Worm (Caenorhabditis elegans): ENCODE results near the gene igdb-3.

- TF ChIP-seq snpc-4 (tag; optimal IDR thresholded peaks at IDR 0.05) (no peak), nhr-10 (tag; optimal IDR thresholded peaks at IDR 0.05) (no peak), R02D3.7 (tag; optimal IDR thresholded peaks at IDR 0.05) (no peak), ceh-82 (tag; optimal IDR thresholded peaks at IDR 0.05) (no peak)
Measured at ce11 chrX:6429552-6429951, 44.3 kb downstream of the igdb-3 start.

Data from whole organism, L2 larva.